Worm (Caenorhabditis elegans): ENCODE measurements around the gene F53B1.3.

Gene F53B1.3

DNA sequence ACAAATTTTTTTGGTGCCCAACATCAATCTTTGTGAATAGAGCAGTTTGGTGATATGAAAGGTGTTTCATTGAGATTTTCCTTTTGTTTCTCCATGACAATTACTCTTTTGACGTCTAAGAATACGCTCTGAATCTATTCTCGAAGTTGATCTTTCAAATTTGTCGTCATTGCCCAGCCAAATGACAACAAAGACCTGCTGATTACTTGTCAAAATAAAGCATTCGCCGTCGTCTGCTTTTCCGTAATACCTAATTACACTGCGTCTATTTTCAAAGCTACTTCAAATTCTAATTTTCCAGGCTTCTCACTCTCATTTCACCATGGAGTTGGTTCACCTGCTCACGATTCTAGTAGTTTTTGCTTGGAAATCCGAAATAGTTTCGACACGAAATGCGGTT is at the start of gene F53B1.3:
Gene F53B1.3, plus strand, starts transcription at position 301 of the 400 bp plus-strand sequence.
- TF ChIP-seq cog-1 (tag; optimal IDR thresholded peaks at IDR 0.05) (no peak), flt-1 (GFP tag; IDR thresholded peaks at IDR 0.05) (no peak), klf-2 (GFP tag; conservative IDR thresholded peaks at IDR 0.05) (no peak), ref-1 (GFP tag; conservative IDR thresholded peaks at IDR 0.05) (no peak), med-1 (GFP tag; optimal IDR thresholded peaks at IDR 0.05; ENCODE audit: insufficient read depth) (no peak), tab-1 (GFP tag; IDR thresholded peaks at IDR 0.05) (no peak), ztf-29 (GFP tag; IDR thresholded peaks at IDR 0.05) (no peak), T22C8.4 (GFP tag; IDR thresholded peaks at IDR 0.05) (no peak), ztf-23 (GFP tag; IDR thresholded peaks at IDR 0.05) (no peak)

DNA sequence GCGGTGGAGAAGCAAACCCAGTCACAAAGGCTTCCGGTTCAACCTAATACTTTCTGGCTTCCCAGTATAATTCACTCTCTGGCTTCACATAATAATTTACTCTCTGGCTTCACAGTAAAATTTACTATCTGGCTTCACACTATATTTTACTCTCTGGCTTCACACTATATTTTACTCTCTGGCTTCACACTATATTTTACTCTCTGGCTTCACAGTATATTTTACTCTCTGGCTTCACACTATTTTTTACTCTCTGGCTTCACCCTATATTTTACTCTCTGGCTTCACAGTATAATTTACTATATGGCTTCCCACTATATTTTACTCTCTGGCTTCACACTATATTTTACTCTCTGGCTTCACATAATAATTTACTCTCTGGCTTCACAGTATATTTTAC is 48.5 kb upstream of the F53B1.3 start:
- 0 out of 2 replicates have a peak, but pooled peaks have one; percentile 25 for TF ChIP-seq ztf-23 (GFP tag; IDR thresholded peaks at IDR 0.05)

DNA sequence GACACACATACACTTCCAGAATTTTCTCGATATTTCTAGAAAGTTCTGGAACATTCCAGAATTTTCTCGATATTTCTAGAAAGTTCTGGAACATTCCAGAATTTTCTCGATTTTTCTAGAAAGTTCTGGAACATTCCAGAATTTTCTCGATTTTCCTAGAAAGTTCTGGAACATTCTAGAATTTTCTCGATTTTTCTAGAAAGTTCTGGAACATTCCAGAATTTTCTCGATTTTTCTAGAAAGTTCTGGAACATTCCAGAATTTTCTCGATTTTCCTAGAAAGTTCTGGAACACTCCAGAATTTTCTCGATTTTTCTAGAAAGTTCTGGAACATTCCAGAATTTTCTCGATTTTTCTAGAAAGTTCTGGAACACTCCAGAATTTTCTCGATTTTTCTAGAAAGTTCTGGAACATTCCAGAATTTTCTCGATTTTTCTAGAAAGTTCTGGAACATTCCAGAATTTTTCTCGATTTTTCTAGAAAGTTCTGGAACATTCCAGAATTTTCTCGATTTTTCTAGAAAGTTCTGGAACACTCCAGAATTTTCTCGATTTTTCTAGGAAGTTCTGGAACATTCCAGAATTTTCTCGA is 47.5 kb upstream of the F53B1.3 start:
- TF ChIP-seq ztf-23 (GFP tag; IDR thresholded peaks at IDR 0.05) = 0 out of 2 replicates have a peak, but pooled peaks have one; percentile 61
- TF ChIP-seq ref-1 (GFP tag; conservative IDR thresholded peaks at IDR 0.05) = peak; percentile 63; the same call in 1 of the 2 replicates
- peak; percentile 97 for TF ChIP-seq flt-1 (GFP tag; IDR thresholded peaks at IDR 0.05)
- TF ChIP-seq tab-1 (GFP tag; IDR thresholded peaks at IDR 0.05) = peak; percentile 81

DNA sequence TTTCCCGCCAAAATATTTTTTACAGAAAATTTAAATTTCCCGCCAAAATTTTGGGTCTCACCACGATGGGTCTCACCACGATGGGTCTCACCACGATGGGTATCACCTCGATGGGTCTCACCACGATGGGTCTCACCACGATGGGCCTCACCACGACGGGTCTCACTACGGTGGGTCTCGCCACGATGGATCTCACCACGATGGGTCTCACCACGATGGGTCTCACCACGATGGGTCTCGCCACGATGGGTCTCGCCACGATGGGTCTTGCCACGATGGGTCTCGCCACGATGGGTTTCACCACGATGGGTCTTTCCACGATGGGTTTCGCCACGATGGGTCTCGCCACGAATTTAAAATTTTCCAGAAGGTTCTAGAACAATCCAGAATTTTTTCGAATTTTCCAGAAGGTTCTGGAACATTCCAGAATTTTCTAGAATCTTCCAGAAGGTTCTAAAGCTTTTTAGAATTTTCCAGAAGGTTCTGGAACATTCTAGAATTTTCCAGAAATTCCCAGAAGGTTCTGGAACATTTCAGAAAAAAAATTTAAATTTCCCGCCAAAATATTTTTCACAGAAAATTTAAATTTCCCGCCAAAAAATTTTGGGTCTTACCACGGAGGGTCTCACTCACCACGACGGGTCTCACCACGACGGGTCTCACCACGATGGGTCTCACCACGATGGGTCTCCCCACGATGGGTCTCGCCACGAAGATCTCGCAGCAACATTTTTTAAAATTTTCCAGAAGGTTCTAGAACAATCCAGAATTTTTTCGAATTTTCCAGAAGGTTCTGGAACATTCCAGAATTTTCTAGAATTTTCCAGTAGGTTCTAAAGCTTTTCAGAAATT is 46.7 kb upstream of the F53B1.3 start:
- TF ChIP-seq flt-1 (GFP tag; IDR thresholded peaks at IDR 0.05) = peak; percentile 66; the same call in 1 of the 2 replicates
- 0 out of 2 replicates have a peak, but pooled peaks have one; percentile 19 for TF ChIP-seq T22C8.4 (GFP tag; IDR thresholded peaks at IDR 0.05)
- 0 out of 2 replicates have a peak, but pooled peaks have one; percentile 52 for TF ChIP-seq klf-2 (GFP tag; conservative IDR thresholded peaks at IDR 0.05)
- 0 out of 2 replicates have a peak, but pooled peaks have one; percentile 25 for TF ChIP-seq ref-1 (GFP tag; conservative IDR thresholded peaks at IDR 0.05)
- peak; percentile 77 for TF ChIP-seq tab-1 (GFP tag; IDR thresholded peaks at IDR 0.05)
- 0 out of 2 replicates have a peak, but pooled peaks have one; percentile 30 for TF ChIP-seq ztf-23 (GFP tag; IDR thresholded peaks at IDR 0.05)

DNA sequence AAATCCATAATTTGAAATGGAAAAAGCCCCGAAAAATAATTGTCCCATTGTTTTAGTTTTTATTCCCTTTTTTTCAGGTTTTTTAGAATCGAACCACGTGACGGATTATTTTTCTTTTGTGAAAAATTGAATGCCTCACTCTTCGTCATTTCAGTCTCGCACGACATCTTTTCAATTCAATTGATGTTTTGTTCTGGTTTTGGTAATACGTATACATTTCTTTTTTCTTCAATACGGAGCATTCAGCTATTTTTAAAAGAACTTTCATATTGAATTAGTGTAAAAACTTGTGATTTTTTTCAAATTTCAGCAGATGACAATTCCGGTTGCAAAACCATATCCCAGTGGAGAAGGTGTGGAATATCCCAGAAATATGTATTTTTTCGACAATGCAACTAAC is 40.7 kb upstream of the F53B1.3 start, which contains the start of gene F49H12.7:
Gene F49H12.7, plus strand, starts transcription at position 301 of the 400 bp plus-strand sequence.
- TF ChIP-seq flt-1 (GFP tag; IDR thresholded peaks at IDR 0.05) (no peak), T22C8.4 (GFP tag; IDR thresholded peaks at IDR 0.05) (no peak), ref-1 (GFP tag; conservative IDR thresholded peaks at IDR 0.05) (no peak), klf-2 (GFP tag; conservative IDR thresholded peaks at IDR 0.05) (no peak), ztf-23 (GFP tag; IDR thresholded peaks at IDR 0.05) (no peak), med-1 (GFP tag; optimal IDR thresholded peaks at IDR 0.05; ENCODE audit: insufficient read depth) (no peak)

DNA sequence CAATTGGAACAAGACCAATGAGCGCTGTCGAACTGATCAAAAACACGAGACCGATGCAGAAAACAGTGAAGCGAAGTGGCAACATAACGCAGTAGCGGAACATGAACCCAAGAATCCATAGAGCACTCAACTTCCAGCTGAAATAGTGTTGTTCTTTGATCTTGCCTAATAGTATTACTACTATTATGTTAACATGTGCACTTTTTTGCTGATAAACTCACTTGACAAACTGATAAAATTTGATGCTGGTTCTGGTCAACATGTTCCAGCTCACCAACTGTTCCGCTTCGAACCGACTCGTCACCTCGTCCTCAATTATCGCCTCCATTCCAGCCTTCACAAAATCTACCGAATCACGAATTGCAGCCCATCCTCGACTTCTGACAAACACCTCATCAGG is 37.1 kb upstream of the F53B1.3 start:
- TF ChIP-seq ztf-29 (GFP tag; IDR thresholded peaks at IDR 0.05) (no peak), cog-1 (tag; optimal IDR thresholded peaks at IDR 0.05) (no peak), med-1 (GFP tag; optimal IDR thresholded peaks at IDR 0.05; ENCODE audit: insufficient read depth) (no peak), ref-1 (GFP tag; conservative IDR thresholded peaks at IDR 0.05) (no peak), klf-2 (GFP tag; conservative IDR thresholded peaks at IDR 0.05) (no peak), tab-1 (GFP tag; IDR thresholded peaks at IDR 0.05) (no peak), flt-1 (GFP tag; IDR thresholded peaks at IDR 0.05) (no peak), ztf-23 (GFP tag; IDR thresholded peaks at IDR 0.05) (no peak), T22C8.4 (GFP tag; IDR thresholded peaks at IDR 0.05) (no peak)

DNA sequence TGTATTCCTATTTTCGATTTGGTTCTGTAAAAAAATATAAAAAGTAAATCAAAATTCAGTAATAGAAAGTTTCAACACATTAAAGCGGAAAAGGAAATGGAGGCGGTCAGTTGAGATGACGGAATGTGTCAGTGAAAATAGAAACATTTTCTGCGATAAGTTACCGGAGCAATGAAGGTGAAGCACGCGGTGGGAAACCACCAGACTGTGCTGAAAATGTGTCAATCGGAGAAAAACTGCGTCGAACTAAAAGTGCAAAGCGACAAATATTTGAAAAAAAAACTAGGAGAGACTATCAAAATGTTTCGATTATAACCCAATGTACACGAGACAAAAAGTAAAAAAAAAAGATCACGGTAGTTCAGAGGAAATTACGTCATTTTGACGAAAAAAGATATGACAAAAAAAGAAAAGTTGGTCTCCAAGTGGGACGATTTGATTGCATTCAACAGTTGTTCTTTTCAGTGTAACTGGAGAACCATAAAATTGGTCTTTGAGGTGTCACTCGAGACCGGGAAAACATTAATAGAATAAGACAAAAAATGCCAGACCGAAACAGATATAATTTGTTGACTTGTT is 34.9 kb upstream of the F53B1.3 start, which contains the start of gene acl-4:
Gene acl-4, minus strand, starts transcription at position 27 of the 579 bp plus-strand sequence.
- TF ChIP-seq tab-1 (GFP tag; IDR thresholded peaks at IDR 0.05) = no peak
- no peak for TF ChIP-seq flt-1 (GFP tag; IDR thresholded peaks at IDR 0.05)
- no peak for TF ChIP-seq klf-2 (GFP tag; conservative IDR thresholded peaks at IDR 0.05)
- no peak for TF ChIP-seq ref-1 (GFP tag; conservative IDR thresholded peaks at IDR 0.05)
- no peak for TF ChIP-seq ztf-23 (GFP tag; IDR thresholded peaks at IDR 0.05)
- no peak for TF ChIP-seq cog-1 (tag; optimal IDR thresholded peaks at IDR 0.05)
- no peak for TF ChIP-seq med-1 (GFP tag; optimal IDR thresholded peaks at IDR 0.05; ENCODE audit: insufficient read depth)
- TF ChIP-seq ztf-29 (GFP tag; IDR thresholded peaks at IDR 0.05) = no peak
- TF ChIP-seq T22C8.4 (GFP tag; IDR thresholded peaks at IDR 0.05) = no peak

DNA sequence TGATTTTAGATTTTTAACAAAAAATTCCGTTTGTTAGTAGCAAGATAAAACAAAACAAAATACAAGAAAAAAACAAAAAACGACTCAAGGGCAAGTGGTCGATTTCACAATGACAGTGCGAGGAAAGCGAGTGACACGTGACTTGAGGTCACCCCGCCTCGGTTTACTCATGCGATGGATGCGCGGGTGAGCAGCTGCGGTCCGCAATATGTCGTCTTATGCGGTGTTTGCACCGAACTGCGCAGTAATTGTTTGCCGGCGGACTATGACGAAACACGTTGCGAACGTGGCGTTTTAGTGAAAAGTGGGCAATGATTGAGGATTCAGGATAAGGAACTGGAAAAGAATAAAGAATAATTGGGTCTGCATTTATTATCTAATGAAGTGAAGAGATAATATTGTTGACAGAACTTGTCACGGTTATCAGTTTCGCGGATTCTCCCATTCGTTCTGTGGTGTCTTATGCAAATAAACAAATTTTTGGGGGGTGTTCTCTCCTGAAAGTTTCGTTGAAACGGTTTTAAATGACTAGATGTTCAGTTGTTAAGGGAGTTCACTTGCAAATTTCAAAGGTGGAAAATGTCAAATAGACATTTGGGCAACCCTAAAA is 33.9 kb upstream of the F53B1.3 start:
- no peak for TF ChIP-seq ref-1 (GFP tag; conservative IDR thresholded peaks at IDR 0.05)
- TF ChIP-seq cog-1 (tag; optimal IDR thresholded peaks at IDR 0.05) = peak; percentile 21

DNA sequence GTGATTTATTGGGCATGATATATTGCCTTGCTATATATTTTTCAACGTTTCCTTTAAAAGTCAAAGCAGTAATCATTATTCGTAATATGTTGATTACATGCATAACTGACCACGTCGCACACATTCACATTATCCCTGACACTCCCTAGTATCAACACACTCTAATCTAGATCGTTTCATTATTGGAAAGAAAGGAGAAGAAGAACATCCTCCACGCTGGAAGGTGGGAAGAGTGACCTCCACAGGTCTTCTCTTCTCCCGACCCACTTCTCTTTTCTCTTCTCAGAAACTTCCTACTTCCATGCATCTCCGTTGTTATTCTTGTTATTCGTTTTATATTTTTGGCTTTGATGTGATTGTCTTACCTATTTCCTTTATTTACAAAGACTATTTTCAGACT is 31.4 kb upstream of the F53B1.3 start, which contains the start of gene txdc-12.2:
Gene txdc-12.2, plus strand, starts transcription at position 396 of the 400 bp plus-strand sequence.
- TF ChIP-seq ref-1 (GFP tag; conservative IDR thresholded peaks at IDR 0.05) = no peak
- no peak for TF ChIP-seq T22C8.4 (GFP tag; IDR thresholded peaks at IDR 0.05)
- TF ChIP-seq ztf-23 (GFP tag; IDR thresholded peaks at IDR 0.05) = no peak
- no peak for TF ChIP-seq klf-2 (GFP tag; conservative IDR thresholded peaks at IDR 0.05)
- no peak for TF ChIP-seq cog-1 (tag; optimal IDR thresholded peaks at IDR 0.05)
- no peak for TF ChIP-seq flt-1 (GFP tag; IDR thresholded peaks at IDR 0.05)
- TF ChIP-seq ztf-29 (GFP tag; IDR thresholded peaks at IDR 0.05) = no peak
- no peak for TF ChIP-seq med-1 (GFP tag; optimal IDR thresholded peaks at IDR 0.05; ENCODE audit: insufficient read depth)
- no peak for TF ChIP-seq tab-1 (GFP tag; IDR thresholded peaks at IDR 0.05)
